Fruit fly (Drosophila melanogaster): Measurements from ENCODE around the gene CG12541.

The CG12541 gene

DNA sequence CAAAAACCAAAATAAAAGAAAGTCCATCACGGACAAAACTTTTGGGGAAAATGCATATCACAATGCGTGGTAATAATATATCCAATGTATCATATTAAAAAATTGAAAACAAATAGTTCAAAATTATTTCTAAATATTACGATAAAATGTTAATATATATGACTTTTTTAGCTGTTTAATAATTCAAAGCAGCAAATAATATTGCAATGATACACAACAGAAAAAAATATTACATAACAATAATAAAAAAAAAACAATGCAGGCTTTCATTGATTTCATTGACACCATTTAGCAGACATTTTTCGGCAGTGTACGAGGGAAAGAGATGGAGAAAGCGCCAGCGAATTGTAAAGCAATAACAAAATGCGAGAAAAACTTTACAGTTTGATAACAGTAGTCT, 29.0 kb upstream of the CG12541 start (continued):
- peak; percentile 21; the same call in 1 of the 3 replicates for TF ChIP-seq CG17361 (GFP tag; IDR thresholded peaks at IDR 0.05)
- TF ChIP-seq CG11504 (tag; optimal IDR thresholded peaks at IDR 0.05) = peak; percentile 74
- 0 out of 2 replicates have a peak, but pooled peaks have one; percentile 10 for TF ChIP-seq E2f1 (GFP tag; IDR thresholded peaks at IDR 0.05)
- no peak for TF ChIP-seq Gug (GFP tag; IDR thresholded peaks at IDR 0.05)
- TF ChIP-seq nerfin-1 (tag; optimal IDR thresholded peaks at IDR 0.05) = no peak
- TF ChIP-seq Bgb (GFP tag; IDR thresholded peaks at IDR 0.05; ENCODE audit: partially characterized antibody) = no peak
- TF ChIP-seq CG1603 (tag; optimal IDR thresholded peaks at IDR 0.05) = no peak
- no peak for TF ChIP-seq CG42726 (GFP tag; IDR thresholded peaks at IDR 0.05; ENCODE audit: partially characterized antibody)
- TF ChIP-seq Eip74EF (GFP tag; optimal IDR thresholded peaks at IDR 0.05) = no peak
- TF ChIP-seq gcm2 (GFP tag; optimal IDR thresholded peaks at IDR 0.05) = no peak
- no peak for TF ChIP-seq nerfin-2 (GFP tag; IDR thresholded peaks at IDR 0.05; ENCODE audit: partially characterized antibody)
- TF ChIP-seq CG32767 (GFP tag; IDR thresholded peaks at IDR 0.05) = no peak
- TF ChIP-seq dmrt11E (tag; optimal IDR thresholded peaks at IDR 0.05) = peak; percentile 14
- TF ChIP-seq CG11723 (GFP tag; optimal IDR thresholded peaks at IDR 0.05) = no peak
- no peak for TF ChIP-seq corto (GFP tag; optimal IDR thresholded peaks at IDR 0.05)
- no peak for TF ChIP-seq wek (GFP tag; optimal IDR thresholded peaks at IDR 0.05)
- no peak for TF ChIP-seq sima (GFP tag; optimal IDR thresholded peaks at IDR 0.05)
- TF ChIP-seq so (GFP tag; IDR thresholded peaks at IDR 0.05) = no peak
- TF ChIP-seq Hey (tag; optimal IDR thresholded peaks at IDR 0.05) = no peak
- peak; percentile 52 for TF ChIP-seq CG18262 (tag; optimal IDR thresholded peaks at IDR 0.05)
- no peak for TF ChIP-seq knrl (GFP tag; IDR thresholded peaks at IDR 0.05; ENCODE audit: partially characterized antibody)
- TF ChIP-seq CG9609 (GFP tag; optimal IDR thresholded peaks at IDR 0.05) = no peak
- no peak for TF ChIP-seq HLH3B (GFP tag; IDR thresholded peaks at IDR 0.05)
- TF ChIP-seq ash1 (GFP tag; optimal IDR thresholded peaks at IDR 0.05) = no peak
- peak; percentile 74 for TF ChIP-seq phol (tag; optimal IDR thresholded peaks at IDR 0.05)
- TF ChIP-seq mld (GFP tag; IDR thresholded peaks at IDR 0.05; ENCODE audit: partially characterized antibody) = no peak
- TF ChIP-seq tin (GFP tag; optimal IDR thresholded peaks at IDR 0.05) = no peak
- TF ChIP-seq kay (GFP tag; optimal IDR thresholded peaks at IDR 0.05) = no peak
- TF ChIP-seq sna (GFP tag; IDR thresholded peaks at IDR 0.05; ENCODE audit: partially characterized antibody) = no peak
- TF ChIP-seq sisA (GFP tag; IDR thresholded peaks at IDR 0.05) = peak; percentile 55
- TF ChIP-seq Dp (GFP tag; optimal IDR thresholded peaks at IDR 0.05) = no peak
- no peak for TF ChIP-seq Vsx1 (GFP tag; optimal IDR thresholded peaks at IDR 0.05)
- TF ChIP-seq fd96Cb (tag; optimal IDR thresholded peaks at IDR 0.05) = peak; percentile 59
- no peak for TF ChIP-seq sug (tag; optimal IDR thresholded peaks at IDR 0.05)
- no peak for TF ChIP-seq vfl (GFP tag; optimal IDR thresholded peaks at IDR 0.05)
- no peak for TF ChIP-seq Optix (GFP tag; IDR thresholded peaks at IDR 0.05)
- TF ChIP-seq CG7987 (GFP tag; optimal IDR thresholded peaks at IDR 0.05) = no peak
- no peak for TF ChIP-seq her (GFP tag; optimal IDR thresholded peaks at IDR 0.05)
- no peak for TF ChIP-seq Atf6 (GFP tag; IDR thresholded peaks at IDR 0.05)
- no peak for TF ChIP-seq CG10431 (GFP tag; optimal IDR thresholded peaks at IDR 0.05)
- no peak for TF ChIP-seq ro (GFP tag; IDR thresholded peaks at IDR 0.05)
- no peak for TF ChIP-seq Doc2 (GFP tag; IDR thresholded peaks at IDR 0.05)
- no peak for TF ChIP-seq Dfd (GFP tag; optimal IDR thresholded peaks at IDR 0.05)
- no peak for TF ChIP-seq cwo (GFP tag; optimal IDR thresholded peaks at IDR 0.05)
- TF ChIP-seq ken (GFP tag; IDR thresholded peaks at IDR 0.05) = no peak
- no peak for TF ChIP-seq hbn (GFP tag; IDR thresholded peaks at IDR 0.05; ENCODE audit: partially characterized antibody)
- TF ChIP-seq CG17912 (GFP tag; optimal IDR thresholded peaks at IDR 0.05) = no peak
- no peak for TF ChIP-seq CG10147 (GFP tag; optimal IDR thresholded peaks at IDR 0.05)
- peak; percentile 38 for TF ChIP-seq PHDP (tag; optimal IDR thresholded peaks at IDR 0.05)
- TF ChIP-seq CG17328 (GFP tag; IDR thresholded peaks at IDR 0.05) = no peak
- TF ChIP-seq sens-2 (GFP tag; IDR thresholded peaks at IDR 0.05) = no peak

All from whole organism, embryonic.